Worm (Caenorhabditis elegans) whole organism, L1 larva: ENCODE measurements around the gene eri-3.

ENCODE experiments used
- elt-3 ChIP-seq, 6 experiments: fragments of 150-350 bp in 1 of 6; sonication (generic microtip); optimal IDR thresholded peaks; 2 replicates each; lab custom pipeline; 2017 to 2018; ENCODE audit warnings: missing biosample characterization in 6 of 6, missing genetic modification characterization in 6 of 6, inconsistent platforms in 1 of 6
- lin-15B ChIP-seq: fragments of 150-350 bp; sonication (generic microtip); optimal IDR thresholded peaks from 3 replicates; lab custom pipeline; 2014; ENCODE audit warnings: missing biosample characterization, missing genetic modification characterization
- lin-35 ChIP-seq, 2 experiments: fragments of 150-350 bp; optimal IDR thresholded peaks; 2 replicates each; lab custom pipeline; 2014; ENCODE audit warnings: missing biosample characterization in 2 of 2, missing genetic modification characterization in 2 of 2, missing genetic modification reagents in 2 of 2
- lin-39 ChIP-seq: fragments of 150-350 bp; optimal IDR thresholded peaks from 2 replicates; lab custom pipeline; 2014; ENCODE audit warnings: missing biosample characterization, missing genetic modification reagents, missing genetic modification characterization
- lsy-2 ChIP-seq, 2 experiments: fragments of 150-350 bp; optimal IDR thresholded peaks; 2 replicates each; lab custom pipeline; 2014; ENCODE audit warnings: missing biosample characterization in 2 of 2, missing genetic modification characterization in 2 of 2
- nhr-77 ChIP-seq: fragments of 150-350 bp; optimal IDR thresholded peaks from 2 replicates; lab custom pipeline; 2014; ENCODE audit warnings: missing biosample characterization, missing genetic modification characterization
- pqm-1 ChIP-seq: sonication (generic microtip); optimal IDR thresholded peaks from 3 replicates; lab custom pipeline; 2017; ENCODE audit warnings: missing biosample characterization, missing genetic modification characterization
- ztf-11 ChIP-seq, 2 experiments: sonication (generic microtip); optimal IDR thresholded peaks; 2 replicates each; lab custom pipeline; 2016 to 2017; ENCODE audit warnings: missing genetic modification characterization in 2 of 2, missing biosample characterization in 1 of 2, missing compliant biosample characterization in 1 of 2

DNA sequence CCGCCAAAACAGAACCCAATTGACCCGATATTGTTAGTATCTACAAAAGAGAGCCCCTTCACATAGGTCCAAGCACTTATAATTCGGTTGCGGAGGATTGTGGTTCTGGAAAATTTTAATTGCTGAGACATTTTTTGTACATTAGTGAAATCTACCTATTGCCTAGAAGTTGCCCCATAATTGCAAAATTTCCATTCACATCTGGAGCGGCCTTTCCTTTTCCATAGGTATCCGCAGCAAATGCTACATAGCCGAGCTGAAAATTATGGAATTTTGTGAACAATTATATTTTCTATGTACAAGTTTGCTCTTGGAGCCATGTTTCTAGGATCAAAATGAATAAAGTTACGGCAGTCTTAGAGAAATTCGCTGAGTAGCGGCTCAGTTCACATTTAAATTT lies 47.5 kb downstream of the eri-3 start:
- TF ChIP-seq ztf-11 (tag; optimal IDR thresholded peaks at IDR 0.05; lab: Kevin White, UChicago) (no peak), pqm-1 (tag; lab: Kevin White, UChicago) (no peak), lin-39 (no peak), elt-3 (tag; optimal IDR thresholded peaks at IDR 0.05; lab: Kevin White, UChicago) (no peak), lin-15B (tag; lab: Kevin White, UChicago) (no peak), lsy-2 (tag; optimal IDR thresholded peaks at IDR 0.05; lab: Kevin White, UChicago) (no peak), lin-35 (GFP tag; optimal IDR thresholded peaks at IDR 0.05; lab: Kevin White, UChicago) (no peak), nhr-77 (tag; lab: Kevin White, UChicago) (no peak)
